Worm (Caenorhabditis elegans): ENCODE data around the gene copb-1.

copb-1 gene

ce11 chrII:3076915-3077314 lies 1.7 kb upstream of the copb-1 start, which contains the start of gene Y25C1A.8 (continued):
- TF ChIP-seq sox-4 (tag; optimal IDR thresholded peaks at IDR 0.05): peak; percentile 53
- TF ChIP-seq ceh-9 (tag; optimal IDR thresholded peaks at IDR 0.05): no peak
- peak; percentile 69 for TF ChIP-seq elt-2 (tag; optimal IDR thresholded peaks at IDR 0.05)
- TF ChIP-seq hlh-6 (tag; optimal IDR thresholded peaks at IDR 0.05): no peak
- peak; percentile 35 for TF ChIP-seq C08G9.2 (tag; optimal IDR thresholded peaks at IDR 0.05)

ce11 chrII:3087134-3087533 lies 8.5 kb downstream of the copb-1 start:
- no peak for TF ChIP-seq ceh-9 (tag; optimal IDR thresholded peaks at IDR 0.05)
- TF ChIP-seq che-1 (tag; optimal IDR thresholded peaks at IDR 0.05): no peak
- no peak for TF ChIP-seq unc-3 (GFP tag; conservative IDR thresholded peaks at IDR 0.05)
- no peak for TF ChIP-seq unc-3 (tag; optimal IDR thresholded peaks at IDR 0.05)
- TF ChIP-seq tbx-2 (tag; optimal IDR thresholded peaks at IDR 0.05): no peak
- TF ChIP-seq lin-11 (tag; optimal IDR thresholded peaks at IDR 0.05): no peak

- TF ChIP-seq ceh-6 (GFP tag; optimal IDR thresholded peaks at IDR 0.05) (no peak), hlh-13 (GFP tag; optimal IDR thresholded peaks at IDR 0.05) (no peak), pat-9 (tag; optimal IDR thresholded peaks at IDR 0.05) (no peak), hlh-15 (tag; optimal IDR thresholded peaks at IDR 0.05) (no peak), rnt-1 (tag; optimal IDR thresholded peaks at IDR 0.05) (no peak), sox-4 (tag; optimal IDR thresholded peaks at IDR 0.05) (no peak), nhr-232 (tag; optimal IDR thresholded peaks at IDR 0.05) (no peak), dve-1 (tag; optimal IDR thresholded peaks at IDR 0.05) (no peak), ztf-16 (tag; optimal IDR thresholded peaks at IDR 0.05) (no peak), ceh-31 (tag; optimal IDR thresholded peaks at IDR 0.05) (no peak), unc-42 (tag; optimal IDR thresholded peaks at IDR 0.05) (no peak), nfya-1 (tag; optimal IDR thresholded peaks at IDR 0.05) (no peak), unc-3 (GFP tag; conservative IDR thresholded peaks at IDR 0.05) (no peak), unc-3 (tag; optimal IDR thresholded peaks at IDR 0.05) (no peak)
Observed at ce11 chrII:3091268-3091667, 12.7 kb downstream of the copb-1 start, which contains the start of gene srg-21. TSS of gene srg-21 (minus strand) at chrII:3091368.

DNA sequence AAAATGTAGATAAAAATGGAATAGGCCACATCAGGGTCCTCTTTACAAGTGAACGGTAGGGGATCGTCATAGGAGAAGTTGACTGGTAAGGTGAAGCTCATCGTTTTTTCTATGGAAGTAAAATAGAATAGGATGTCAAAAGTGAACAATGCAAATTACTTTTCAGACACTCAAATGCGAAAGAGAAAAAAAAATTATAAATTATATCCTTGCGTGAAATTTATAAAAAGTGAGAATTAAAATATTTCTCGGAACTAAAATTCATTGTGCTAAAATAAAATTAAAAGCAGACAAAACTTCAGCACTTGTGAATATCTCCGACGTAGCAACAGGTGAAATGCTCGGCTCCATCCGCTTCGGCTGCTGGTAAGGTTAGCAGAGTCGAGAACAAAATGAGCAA lies 14.8 kb downstream of the copb-1 start, which contains the start of gene srg-22:
srg-22 (minus strand) TSS at position 101 of the 400 bp plus-strand sequence.
- TF ChIP-seq ets-4 (tag; optimal IDR thresholded peaks at IDR 0.05) (no peak), elt-2 (tag; optimal IDR thresholded peaks at IDR 0.05) (no peak)

DNA sequence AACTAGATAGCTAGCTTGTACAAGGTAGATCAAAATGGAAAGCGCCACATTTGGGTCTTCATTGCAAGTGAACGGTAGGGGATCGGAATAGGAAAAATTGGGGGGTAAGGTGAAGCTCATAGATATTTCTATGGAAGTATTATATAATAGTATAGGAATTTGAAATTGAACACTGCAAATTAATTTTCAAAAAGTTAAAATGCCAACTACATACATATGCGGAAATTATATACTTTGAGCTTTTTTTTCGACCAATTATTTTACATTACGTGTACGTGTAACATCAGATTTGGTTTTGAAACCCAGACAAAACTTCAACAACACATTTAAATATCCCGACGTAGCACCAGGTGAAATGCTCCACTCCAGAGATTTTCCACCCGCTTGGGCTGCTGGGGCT lies 17.5 kb downstream of the copb-1 start, which contains the start of gene srg-23:
srg-23 (minus strand) TSS at position 101 of the 400 bp plus-strand sequence.
- TF ChIP-seq ceh-9 (tag; optimal IDR thresholded peaks at IDR 0.05) (no peak), ceh-18 (tag; optimal IDR thresholded peaks at IDR 0.05) (no peak), unc-86 (tag; optimal IDR thresholded peaks at IDR 0.05) (no peak), pqm-1 (tag; optimal IDR thresholded peaks at IDR 0.05) (no peak), rnt-1 (tag; optimal IDR thresholded peaks at IDR 0.05) (no peak), npax-4 (tag; optimal IDR thresholded peaks at IDR 0.05) (no peak), nhr-11 (tag; optimal IDR thresholded peaks at IDR 0.05) (no peak), mec-3 (tag; optimal IDR thresholded peaks at IDR 0.05; ENCODE audit: borderline replicate concordance) (no peak), tbx-7 (tag; optimal IDR thresholded peaks at IDR 0.05) (no peak), dve-1 (tag; optimal IDR thresholded peaks at IDR 0.05) (no peak), gmeb-2 (tag; optimal IDR thresholded peaks at IDR 0.05) (no peak), ahr-1 (tag; optimal IDR thresholded peaks at IDR 0.05) (no peak), pros-1 (tag; optimal IDR thresholded peaks at IDR 0.05) (no peak), unc-3 (GFP tag; conservative IDR thresholded peaks at IDR 0.05) (no peak), unc-3 (tag; optimal IDR thresholded peaks at IDR 0.05) (no peak), elt-2 (tag; optimal IDR thresholded peaks at IDR 0.05) (no peak), sdc-2 (tag; optimal IDR thresholded peaks at IDR 0.05) (no peak)

ce11 chrII:3096857-3097256 lies 18.3 kb downstream of the copb-1 start, which contains the start of gene Y25C1A.14:
TSS of gene Y25C1A.14 (minus strand) at chrII:3096957.
- no peak for TF ChIP-seq pax-1 (tag; optimal IDR thresholded peaks at IDR 0.05)
- TF ChIP-seq ceh-24 (tag; optimal IDR thresholded peaks at IDR 0.05): no peak
- TF ChIP-seq ceh-30 (tag; optimal IDR thresholded peaks at IDR 0.05): no peak
- TF ChIP-seq che-1 (tag; optimal IDR thresholded peaks at IDR 0.05): no peak
